Fruit fly (Drosophila melanogaster): ENCODE results near the gene Taf13.

Gene Taf13

dm6 chr2L:20093794-20094193, at the start of gene Taf13, which contains the start of gene nesd:
Taf13 (minus strand) TSS chr2L:20093849.
nesd (plus strand) TSS chr2L:20093972.
- TF ChIP-seq Hr78 (GFP tag; optimal IDR thresholded peaks at IDR 0.05) (no peak), CG9705 (GFP tag; optimal IDR thresholded peaks at IDR 0.05) (peak; percentile 18), fru (GFP tag; optimal IDR thresholded peaks at IDR 0.05) (peak; percentile 37), Sp1 (GFP tag; optimal IDR thresholded peaks at IDR 0.05) (peak; percentile 61), Vsx2 (GFP tag; optimal IDR thresholded peaks at IDR 0.05; ENCODE audit: partially characterized antibody) (no peak), Hnf4 (GFP tag; optimal IDR thresholded peaks at IDR 0.05) (peak; percentile 55), HLH106 (tag; optimal IDR thresholded peaks at IDR 0.05) (peak; percentile 61), dmrt93B (GFP tag; optimal IDR thresholded peaks at IDR 0.05) (peak; percentile 17), sv (GFP tag; optimal IDR thresholded peaks at IDR 0.05) (peak; percentile 36), woc (GFP tag; optimal IDR thresholded peaks at IDR 0.05) (peak; percentile 88), rgr (GFP tag; optimal IDR thresholded peaks at IDR 0.05) (peak; percentile 55), Hr83 (GFP tag; optimal IDR thresholded peaks at IDR 0.05; ENCODE audit: poor library complexity, severe bottlenecking) (no peak), br (GFP tag; optimal IDR thresholded peaks at IDR 0.05) (peak; percentile 16), usp (GFP tag; optimal IDR thresholded peaks at IDR 0.05) (no peak), Rel (GFP tag; optimal IDR thresholded peaks at IDR 0.05) (no peak), Rel (tag; optimal IDR thresholded peaks at IDR 0.05) (peak; percentile 37), Jra (GFP tag; optimal IDR thresholded peaks at IDR 0.05) (peak; percentile 35), CrebA (GFP tag; optimal IDR thresholded peaks at IDR 0.05; ENCODE audit: borderline replicate concordance) (no peak), Dif (GFP tag; optimal IDR thresholded peaks at IDR 0.05; ENCODE audit: partially characterized antibody) (no peak), N (GFP tag; optimal IDR thresholded peaks at IDR 0.05) (no peak), OdsH (GFP tag; optimal IDR thresholded peaks at IDR 0.05) (peak; percentile 23), foxo (GFP tag; optimal IDR thresholded peaks at IDR 0.05) (peak in 1 of 2 experiments; percentile 63), tai (GFP tag; optimal IDR thresholded peaks at IDR 0.05) (no peak), h (GFP tag; optimal IDR thresholded peaks at IDR 0.05) (peak; percentile 56), Myc (optimal IDR thresholded peaks at IDR 0.05) (peak; percentile 96), lola (GFP tag; optimal IDR thresholded peaks at IDR 0.05) (no peak), ey (GFP tag; optimal IDR thresholded peaks at IDR 0.05) (peak; percentile 14), psq (GFP tag; optimal IDR thresholded peaks at IDR 0.05) (peak; percentile 7)

- TF ChIP-seq brk (GFP tag; optimal IDR thresholded peaks at IDR 0.05) (no peak), GATAd (GFP tag; optimal IDR thresholded peaks at IDR 0.05) (no peak), ey (GFP tag; optimal IDR thresholded peaks at IDR 0.05) (no peak), Sp1 (GFP tag; optimal IDR thresholded peaks at IDR 0.05) (no peak), br (GFP tag; optimal IDR thresholded peaks at IDR 0.05) (no peak), rgr (GFP tag; optimal IDR thresholded peaks at IDR 0.05) (no peak)
These were observed 41.2 kb upstream of the Taf13 start, which contains the start of gene CG10651 for dm6 chr2L:20134823-20135222. CG10651 (minus strand) TSS chr2L:20134923.

DNA sequence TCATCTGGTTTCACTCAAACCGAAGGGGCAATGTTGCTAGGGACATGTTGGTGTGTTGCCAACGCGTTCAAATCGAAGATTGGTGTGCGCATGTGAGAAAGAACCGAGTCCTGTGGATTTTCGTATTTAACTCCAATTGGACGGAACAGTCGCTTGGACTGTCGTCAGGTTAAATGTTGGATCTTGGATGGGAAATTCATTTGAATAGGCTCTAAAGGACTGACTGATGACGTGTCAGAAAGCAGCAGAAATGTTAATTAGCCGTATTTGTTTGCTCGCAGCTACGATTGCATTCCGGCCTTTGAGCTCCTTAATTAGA, 27.5 kb upstream of the Taf13 start:
- TF ChIP-seq Rel (GFP tag; optimal IDR thresholded peaks at IDR 0.05): no peak
- no peak for TF ChIP-seq Rel (tag; optimal IDR thresholded peaks at IDR 0.05)
- TF ChIP-seq Dfd (GFP tag; optimal IDR thresholded peaks at IDR 0.05): no peak
- TF ChIP-seq OdsH (GFP tag; optimal IDR thresholded peaks at IDR 0.05): no peak
- TF ChIP-seq CG32264 (GFP tag; optimal IDR thresholded peaks at IDR 0.05): no peak
- no peak for TF ChIP-seq CrebA (GFP tag; optimal IDR thresholded peaks at IDR 0.05; ENCODE audit: borderline replicate concordance)
- no peak for TF ChIP-seq dmrt93B (GFP tag; optimal IDR thresholded peaks at IDR 0.05)
- no peak for TF ChIP-seq h (GFP tag; optimal IDR thresholded peaks at IDR 0.05)
- no peak for TF ChIP-seq brk (GFP tag; optimal IDR thresholded peaks at IDR 0.05)
- TF ChIP-seq Hr83 (GFP tag; optimal IDR thresholded peaks at IDR 0.05; ENCODE audit: poor library complexity, severe bottlenecking): no peak
- no peak for TF ChIP-seq lola (GFP tag; optimal IDR thresholded peaks at IDR 0.05)
- TF ChIP-seq N (GFP tag; optimal IDR thresholded peaks at IDR 0.05): no peak
- no peak for TF ChIP-seq jim (GFP tag; optimal IDR thresholded peaks at IDR 0.05)
- TF ChIP-seq GATAd (GFP tag; optimal IDR thresholded peaks at IDR 0.05): no peak
- TF ChIP-seq Abd-B (GFP tag; optimal IDR thresholded peaks at IDR 0.05): no peak
- TF ChIP-seq CG9705 (GFP tag; optimal IDR thresholded peaks at IDR 0.05): no peak
- no peak for TF ChIP-seq psq (GFP tag; optimal IDR thresholded peaks at IDR 0.05)
- no peak for TF ChIP-seq HLH106 (tag; optimal IDR thresholded peaks at IDR 0.05)
- no peak for TF ChIP-seq Jra (GFP tag; optimal IDR thresholded peaks at IDR 0.05)
- TF ChIP-seq ey (GFP tag; optimal IDR thresholded peaks at IDR 0.05): no peak

All from whole organism, wandering third instar larva.